Fruit fly (Drosophila melanogaster) whole organism, adult: Measurements from ENCODE around the gene ftz.

Source experiments
- CG11617 ChIP-seq: fragments of 200-800 bp; sonication (Bioruptor generic); optimal IDR thresholded peaks from 2 replicates; lab custom pipeline; 2017; ENCODE audit warnings: mild to moderate bottlenecking, missing biosample characterization, missing genetic modification reagents, missing genetic modification characterization
- CG12768 ChIP-seq: fragments of 200-800 bp; sonication (Bioruptor generic); optimal IDR thresholded peaks from 2 replicates; lab custom pipeline; 2017; ENCODE audit warnings: missing biosample characterization, missing genetic modification characterization, mild to moderate bottlenecking, moderate library complexity, missing genetic modification reagents
- CG14711 ChIP-seq: fragments of 200-800 bp; sonication (Bioruptor generic); optimal IDR thresholded peaks from 2 replicates; lab custom pipeline; 2018; ENCODE audit warnings: missing biosample characterization, mild to moderate bottlenecking, missing genetic modification characterization, moderate library complexity
- CG1620 ChIP-seq: fragments of 200-800 bp; sonication (Bioruptor generic); optimal IDR thresholded peaks from 2 replicates; lab custom pipeline; 2016; ENCODE audit warnings: missing biosample characterization, missing genetic modification characterization
- CG33017 ChIP-seq: fragments of 200-800 bp; sonication (Bioruptor generic); optimal IDR thresholded peaks from 2 replicates; lab custom pipeline; 2018; ENCODE audit warnings: missing biosample characterization, mild to moderate bottlenecking, missing genetic modification characterization, moderate library complexity
- CG5204 ChIP-seq: fragments of 200-800 bp; sonication (Bioruptor generic); optimal IDR thresholded peaks from 2 replicates; lab custom pipeline; 2016; ENCODE audit warnings: missing biosample characterization, missing genetic modification characterization
- CG7045 ChIP-seq: fragments of 200-800 bp; sonication (Bioruptor generic); optimal IDR thresholded peaks from 2 replicates; lab custom pipeline; 2017; ENCODE audit warnings: missing biosample characterization, mild to moderate bottlenecking, missing genetic modification characterization
- CG7101 ChIP-seq: fragments of 200-800 bp; sonication (Bioruptor generic); optimal IDR thresholded peaks from 2 replicates; lab custom pipeline; 2018; ENCODE audit warnings: missing biosample characterization, mild to moderate bottlenecking, missing genetic modification characterization, moderate library complexity
- Clk ChIP-seq: fragments of 200-800 bp; sonication (Bioruptor generic); optimal IDR thresholded peaks from 2 replicates; lab custom pipeline; 2017; ENCODE audit warnings: missing biosample characterization, missing genetic modification characterization
- Hr96 ChIP-seq: fragments of 200-800 bp; sonication (Bioruptor generic); optimal IDR thresholded peaks from 2 replicates; lab custom pipeline; 2016; ENCODE audit warnings: missing biosample characterization, missing genetic modification characterization
- bab1 ChIP-seq: fragments of 200-800 bp; sonication (Bioruptor generic); optimal IDR thresholded peaks from 3 replicates; lab custom pipeline; 2019; ENCODE audit warnings: missing biosample characterization, mild to moderate bottlenecking, missing genetic modification characterization, moderate library complexity
- cic ChIP-seq: fragments of 200-800 bp; sonication (Bioruptor generic); optimal IDR thresholded peaks from 2 replicates; lab custom pipeline; 2017; ENCODE audit warnings: missing biosample characterization, mild to moderate bottlenecking, missing genetic modification characterization, moderate library complexity
- cnc ChIP-seq, 2 experiments: fragments of >200 bp; optimal IDR thresholded peaks; 2 replicates each; lab custom pipeline; 2017
- kay ChIP-seq: fragments of 200-800 bp; sonication (Bioruptor generic); peaks from one replicate; lab custom pipeline; 2016; ENCODE audit warnings: missing biosample characterization, missing genetic modification characterization, borderline replicate concordance
- pad ChIP-seq: fragments of 200-800 bp; sonication (Bioruptor generic); optimal IDR thresholded peaks from 3 replicates; lab custom pipeline; 2017; ENCODE audit warnings: missing biosample characterization, missing genetic modification characterization, mild to moderate bottlenecking, moderate library complexity, missing genetic modification reagents
- tj ChIP-seq: fragments of 200-800 bp; sonication (Bioruptor generic); optimal IDR thresholded peaks from 3 replicates; lab custom pipeline; 2017; ENCODE audit warnings: missing biosample characterization, mild to moderate bottlenecking, missing genetic modification characterization, moderate library complexity
- toe ChIP-seq: fragments of 200-800 bp; sonication (Bioruptor generic); optimal IDR thresholded peaks from 2 replicates; lab custom pipeline; 2016; ENCODE audit warnings: missing biosample characterization, missing genetic modification characterization

Gene ftz

dm6 chr3R:6914396-6914795 lies 50.3 kb downstream of the ftz start:
- TF ChIP-seq tj (GFP tag; lab: Kevin White, UChicago) = no peak
- TF ChIP-seq CG7101 (tag; lab: Kevin White, UChicago) = no peak
- TF ChIP-seq Hr96 (GFP tag; lab: Kevin White, UChicago) = no peak
- no peak for TF ChIP-seq CG12768
- TF ChIP-seq pad (GFP tag; lab: Kevin White, UChicago) = no peak
- no peak for TF ChIP-seq bab1
- TF ChIP-seq CG11617 (GFP tag; lab: Kevin White, UChicago) = no peak
- TF ChIP-seq CG5204 (GFP tag; lab: Kevin White, UChicago) = no peak
- TF ChIP-seq CG14711 (tag; lab: Kevin White, UChicago) = no peak
- no peak for TF ChIP-seq cic (GFP tag; lab: Kevin White, UChicago)
- TF ChIP-seq toe = no peak
- TF ChIP-seq Clk = no peak
- TF ChIP-seq CG1620 (GFP tag; lab: Kevin White, UChicago) = no peak
- no peak for TF ChIP-seq CG7045 (GFP tag; lab: Kevin White, UChicago)
- no peak for TF ChIP-seq cnc (optimal IDR thresholded peaks at IDR 0.05; lab: Kevin White, UChicago)
- TF ChIP-seq CG33017 = no peak
- TF ChIP-seq kay (GFP tag; lab: Kevin White, UChicago) = no peak
